Fruit fly (Drosophila melanogaster): ENCODE measurements around the gene Imp.
A peak's percentile ranks its signal among the peaks of the same experiment; 100 is the strongest.

Gene Imp

dm6 chrX:10785920-10786361 is 38.1 kb downstream of the Imp start (continued):
- TF ChIP-seq tin (GFP tag; optimal IDR thresholded peaks at IDR 0.05) (no peak), Ada2b (GFP tag; IDR thresholded peaks at IDR 0.05) (no peak), otp (GFP tag; IDR thresholded peaks at IDR 0.05) (no peak), croc (GFP tag; conservative IDR thresholded peaks at IDR 0.05) (no peak), CG8388 (GFP tag; optimal IDR thresholded peaks at IDR 0.05) (no peak), Xbp1 (GFP tag; optimal IDR thresholded peaks at IDR 0.05) (no peak), CG10979 (tag; optimal IDR thresholded peaks at IDR 0.05) (no peak), cato (GFP tag; optimal IDR thresholded peaks at IDR 0.05; ENCODE audit: borderline replicate concordance) (no peak), Hr39 (optimal IDR thresholded peaks at IDR 0.05) (no peak), CG43689 (GFP tag; IDR thresholded peaks at IDR 0.05) (no peak), CG3726 (GFP tag; IDR thresholded peaks at IDR 0.05) (no peak), ranshi (GFP tag; IDR thresholded peaks at IDR 0.05) (no peak), ash1 (GFP tag; optimal IDR thresholded peaks at IDR 0.05) (no peak), tup (GFP tag; optimal IDR thresholded peaks at IDR 0.05) (no peak), CG6854 (GFP tag; optimal IDR thresholded peaks at IDR 0.05) (no peak), fru (optimal IDR thresholded peaks at IDR 0.05) (no peak), CG10209 (GFP tag; optimal IDR thresholded peaks at IDR 0.05) (no peak), slp2 (GFP tag; optimal IDR thresholded peaks at IDR 0.05) (no peak), ase (GFP tag; IDR thresholded peaks at IDR 0.05) (no peak), CG13894 (tag; optimal IDR thresholded peaks at IDR 0.05) (peak; percentile 41), ATbp (GFP tag; optimal IDR thresholded peaks at IDR 0.05) (no peak), CG4328 (GFP tag; optimal IDR thresholded peaks at IDR 0.05) (no peak), Sry-δ (GFP tag; optimal IDR thresholded peaks at IDR 0.05) (no peak), CG6654 (GFP tag; optimal IDR thresholded peaks at IDR 0.05) (no peak), p53 (GFP tag; optimal IDR thresholded peaks at IDR 0.05) (no peak), kni (GFP tag; optimal IDR thresholded peaks at IDR 0.05) (no peak), CG9932 (GFP tag; IDR thresholded peaks at IDR 0.05) (no peak), pros (GFP tag; optimal IDR thresholded peaks at IDR 0.05) (peak; percentile 82), CG33557 (GFP tag; optimal IDR thresholded peaks at IDR 0.05) (no peak), Optix (GFP tag; IDR thresholded peaks at IDR 0.05) (no peak), Adf1 (GFP tag; IDR thresholded peaks at IDR 0.05) (peak; percentile 31; the same call in 1 of the 2 replicates), usp (GFP tag; optimal IDR thresholded peaks at IDR 0.05) (no peak), fd96Cb (tag; optimal IDR thresholded peaks at IDR 0.05) (no peak), Dfd (GFP tag; optimal IDR thresholded peaks at IDR 0.05) (no peak), kay (GFP tag; optimal IDR thresholded peaks at IDR 0.05) (no peak), salm (tag; optimal IDR thresholded peaks at IDR 0.05) (no peak), Rfx (GFP tag; IDR thresholded peaks at IDR 0.05) (0 out of 2 replicates have a peak, but pooled peaks have one; percentile 27), eve (GFP tag; optimal IDR thresholded peaks at IDR 0.05) (no peak), CG8944 (GFP tag; optimal IDR thresholded peaks at IDR 0.05) (no peak), dm (GFP tag; optimal IDR thresholded peaks at IDR 0.05) (peak; percentile 71), CG6765 (GFP tag; optimal IDR thresholded peaks at IDR 0.05) (no peak)

DNA sequence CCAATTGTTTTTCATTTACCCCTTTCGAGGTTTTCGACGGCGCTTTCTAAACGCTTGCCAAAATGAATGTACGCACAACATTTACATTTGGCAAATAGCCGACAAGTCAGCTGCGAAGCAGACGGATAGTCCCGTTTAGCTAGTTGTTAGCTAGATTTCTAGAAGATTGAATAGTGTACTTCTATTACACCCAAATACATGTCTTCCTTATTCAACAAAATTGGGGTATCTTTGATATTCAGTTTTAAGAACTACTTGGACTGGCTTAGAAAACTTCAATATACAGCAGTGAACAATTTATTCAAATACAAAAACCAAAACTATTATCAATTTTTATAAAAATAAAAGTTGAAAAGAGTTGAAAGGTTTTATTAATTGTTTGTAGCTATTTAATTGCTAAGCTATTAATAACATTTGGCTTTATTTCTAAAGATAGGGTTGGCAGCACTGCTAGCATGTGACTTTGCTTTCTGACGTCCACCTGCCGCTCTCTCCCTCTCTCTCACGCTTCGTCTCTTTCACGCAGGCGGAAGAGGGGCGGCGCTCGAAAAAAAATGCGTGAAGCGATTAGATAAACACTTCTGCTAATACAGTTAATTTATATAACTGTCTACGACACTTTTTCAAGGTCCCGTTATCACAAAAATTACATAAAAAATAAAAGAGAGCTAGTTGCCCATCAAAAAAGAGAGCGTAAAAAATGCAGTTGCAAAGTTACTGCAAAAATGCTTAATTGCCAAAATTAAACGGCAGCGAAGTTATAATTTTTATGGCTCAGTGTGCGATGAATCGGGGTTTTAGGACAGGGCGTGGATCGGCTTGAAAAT is 39.1 kb downstream of the Imp start:
- TF ChIP-seq CG11456 (GFP tag; IDR thresholded peaks at IDR 0.05) (no peak), CG15479 (GFP tag; optimal IDR thresholded peaks at IDR 0.05) (peak; percentile 72), fd3F (GFP tag; optimal IDR thresholded peaks at IDR 0.05) (no peak), Abd-B (GFP tag; optimal IDR thresholded peaks at IDR 0.05) (no peak), CG4424 (GFP tag; optimal IDR thresholded peaks at IDR 0.05) (peak; percentile 23), CG8944 (GFP tag; optimal IDR thresholded peaks at IDR 0.05) (no peak), gcm2 (GFP tag; optimal IDR thresholded peaks at IDR 0.05) (no peak), E2f1 (GFP tag; IDR thresholded peaks at IDR 0.05) (peak; percentile 10; the same call in 1 of the 2 replicates), CG12104 (GFP tag; optimal IDR thresholded peaks at IDR 0.05) (peak; percentile 16), NC2α (GFP tag; optimal IDR thresholded peaks at IDR 0.05) (no peak), CG16779 (GFP tag; IDR thresholded peaks at IDR 0.05) (no peak), Atf-2 (GFP tag; optimal IDR thresholded peaks at IDR 0.05) (no peak), sd (tag; optimal IDR thresholded peaks at IDR 0.05) (no peak)
